Worm (Caenorhabditis elegans): Measurements from ENCODE around the gene tub-1.

The tub-1 gene

ce11 chrII:8129040-8129387 is 27.7 kb downstream of the tub-1 start:
- TF ChIP-seq elt-2 (tag; optimal IDR thresholded peaks at IDR 0.05) (no peak), gmeb-2 (tag; optimal IDR thresholded peaks at IDR 0.05) (no peak), ceh-14 (tag; optimal IDR thresholded peaks at IDR 0.05) (no peak), pag-3 (tag; optimal IDR thresholded peaks at IDR 0.05; ENCODE audit: borderline replicate concordance) (no peak), K02D7.2 (tag; optimal IDR thresholded peaks at IDR 0.05) (no peak), C38D4.7 (GFP tag; optimal IDR thresholded peaks at IDR 0.05) (no peak), unc-86 (tag; optimal IDR thresholded peaks at IDR 0.05) (no peak), zip-5 (tag; optimal IDR thresholded peaks at IDR 0.05) (no peak), ceh-19 (GFP tag; optimal IDR thresholded peaks at IDR 0.05) (no peak), ceh-30 (tag; optimal IDR thresholded peaks at IDR 0.05) (no peak)

DNA sequence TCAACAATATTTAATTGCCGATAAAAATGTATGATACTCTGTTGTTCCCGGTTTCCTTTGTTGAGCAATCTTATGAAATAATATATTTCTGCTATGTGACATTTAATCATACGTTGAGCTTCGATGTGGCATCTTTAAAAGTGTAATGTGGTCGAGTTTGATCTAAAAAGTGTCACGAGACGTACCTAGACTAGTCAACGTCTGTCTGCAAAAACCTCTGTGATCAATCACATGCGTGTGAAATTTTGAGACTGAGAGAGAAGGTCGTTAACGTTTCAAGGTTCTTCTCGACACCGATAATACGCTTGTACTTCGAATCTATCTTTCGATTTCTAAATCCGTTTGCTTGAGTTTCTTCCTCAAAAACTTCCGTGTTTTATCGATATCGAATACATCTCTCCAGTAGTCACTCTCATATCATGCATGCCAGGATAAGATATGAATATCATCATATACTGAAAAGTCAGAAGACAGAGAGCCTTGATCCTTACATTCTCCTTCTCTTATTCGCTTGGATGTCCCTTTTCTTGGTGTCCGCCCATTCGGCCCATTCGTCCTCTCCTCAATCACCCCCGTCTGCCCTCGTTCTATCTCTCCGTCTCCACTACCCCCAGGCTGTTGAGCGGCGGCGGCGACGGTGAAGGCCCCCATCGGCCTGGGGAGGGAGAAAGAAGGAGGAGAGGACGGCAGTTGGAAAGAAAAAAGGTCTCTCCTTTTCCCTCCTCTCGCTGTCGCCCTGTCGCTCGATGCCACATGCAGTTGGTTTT is 28.3 kb downstream of the tub-1 start:
- TF ChIP-seq K02D7.2 (tag; optimal IDR thresholded peaks at IDR 0.05) (no peak), dmd-4 (tag; optimal IDR thresholded peaks at IDR 0.05; ENCODE audit: borderline replicate concordance) (no peak), pqm-1 (tag; optimal IDR thresholded peaks at IDR 0.05) (peak; percentile 38), ztf-16 (tag; optimal IDR thresholded peaks at IDR 0.05) (no peak), pag-3 (tag; optimal IDR thresholded peaks at IDR 0.05; ENCODE audit: borderline replicate concordance) (no peak), elt-2 (tag; optimal IDR thresholded peaks at IDR 0.05) (no peak), unc-86 (tag; optimal IDR thresholded peaks at IDR 0.05) (no peak), rnt-1 (tag; optimal IDR thresholded peaks at IDR 0.05) (peak; percentile 25), sdc-2 (tag; optimal IDR thresholded peaks at IDR 0.05) (peak; percentile 72), tbx-7 (tag; optimal IDR thresholded peaks at IDR 0.05) (no peak), odd-2 (tag; optimal IDR thresholded peaks at IDR 0.05) (no peak), unc-42 (tag; optimal IDR thresholded peaks at IDR 0.05) (peak; percentile 1), lim-6 (tag; optimal IDR thresholded peaks at IDR 0.05) (no peak), pha-4 (tag; optimal IDR thresholded peaks at IDR 0.05) (no peak), zip-5 (tag; optimal IDR thresholded peaks at IDR 0.05) (no peak), fkh-6 (tag; optimal IDR thresholded peaks at IDR 0.05) (peak; percentile 43), ahr-1 (tag; optimal IDR thresholded peaks at IDR 0.05) (no peak), ets-4 (tag; optimal IDR thresholded peaks at IDR 0.05) (no peak), ceh-9 (tag; optimal IDR thresholded peaks at IDR 0.05) (no peak), nhr-11 (tag; optimal IDR thresholded peaks at IDR 0.05) (no peak), ceh-22 (tag; optimal IDR thresholded peaks at IDR 0.05) (no peak), che-1 (tag; optimal IDR thresholded peaks at IDR 0.05) (peak; percentile 57), eyg-1 (tag; optimal IDR thresholded peaks at IDR 0.05) (no peak), ceh-18 (tag; optimal IDR thresholded peaks at IDR 0.05) (peak; percentile 58), fax-1 (tag; optimal IDR thresholded peaks at IDR 0.05) (no peak), nhr-232 (tag; optimal IDR thresholded peaks at IDR 0.05) (peak; percentile 39), ceh-30 (tag; optimal IDR thresholded peaks at IDR 0.05) (no peak), tbx-2 (tag; optimal IDR thresholded peaks at IDR 0.05) (peak; percentile 40), sox-2 (GFP tag; IDR thresholded peaks at IDR 0.05) (no peak), hlh-15 (tag; optimal IDR thresholded peaks at IDR 0.05) (no peak), ceh-45 (GFP tag; IDR thresholded peaks at IDR 0.05) (peak; percentile 49; the same call in 1 of the 2 replicates), hlh-13 (GFP tag; optimal IDR thresholded peaks at IDR 0.05) (no peak), mec-3 (tag; optimal IDR thresholded peaks at IDR 0.05; ENCODE audit: borderline replicate concordance) (peak; percentile 43), ceh-34 (tag; optimal IDR thresholded peaks at IDR 0.05) (peak; percentile 63), ttx-3 (tag; optimal IDR thresholded peaks at IDR 0.05) (peak; percentile 17), hlh-8 (tag; optimal IDR thresholded peaks at IDR 0.05) (peak; percentile 12), ceh-24 (tag; optimal IDR thresholded peaks at IDR 0.05) (no peak), ceh-48 (tag; optimal IDR thresholded peaks at IDR 0.05) (peak; percentile 16), pat-9 (tag; optimal IDR thresholded peaks at IDR 0.05) (no peak), ceh-19 (GFP tag; optimal IDR thresholded peaks at IDR 0.05) (no peak), Y22D7AL.16 (tag; optimal IDR thresholded peaks at IDR 0.05) (no peak), pha-2 (tag; optimal IDR thresholded peaks at IDR 0.05) (peak; percentile 1), T23F11.4 (GFP tag; optimal IDR thresholded peaks at IDR 0.05) (peak; percentile 57), C08G9.2 (tag; optimal IDR thresholded peaks at IDR 0.05) (peak; percentile 31), ceh-6 (GFP tag; optimal IDR thresholded peaks at IDR 0.05) (no peak), hlh-6 (tag; optimal IDR thresholded peaks at IDR 0.05) (peak; percentile 72), ama-1 (optimal IDR thresholded peaks at IDR 0.05) (no peak), C38D4.7 (GFP tag; optimal IDR thresholded peaks at IDR 0.05) (peak; percentile 28)

Data from whole organism, late embryonic.